Worm (Caenorhabditis elegans) whole organism, L2 larva: ENCODE measurements around the gene nhr-225.

ENCODE experiments used
- aly-2 ChIP-seq: fragments of 150-350 bp; optimal IDR thresholded peaks from 2 replicates; lab custom pipeline; 2014; ENCODE audit warnings: missing biosample characterization, missing genetic modification characterization
- ama-1 ChIP-seq: fragments of 150-350 bp; optimal IDR thresholded peaks from 2 replicates; lab custom pipeline; 2018; ENCODE audit warnings: inconsistent platforms
- fos-1 ChIP-seq: fragments of 150-350 bp; optimal IDR thresholded peaks from 2 replicates; lab custom pipeline; 2014; ENCODE audit warnings: missing biosample characterization, missing genetic modification characterization
- nhr-23 ChIP-seq: fragments of 150-350 bp; optimal IDR thresholded peaks from 2 replicates; lab custom pipeline; 2014; ENCODE audit warnings: missing biosample characterization, missing genetic modification reagents, missing genetic modification characterization
- nhr-25 ChIP-seq: fragments of 150-350 bp; sonication (generic microtip); optimal IDR thresholded peaks from 3 replicates; lab custom pipeline; 2014; ENCODE audit warnings: missing biosample characterization, missing genetic modification characterization
- nhr-77 ChIP-seq: fragments of 150-350 bp; optimal IDR thresholded peaks from 2 replicates; lab custom pipeline; 2014; ENCODE audit warnings: missing biosample characterization, missing genetic modification characterization

DNA sequence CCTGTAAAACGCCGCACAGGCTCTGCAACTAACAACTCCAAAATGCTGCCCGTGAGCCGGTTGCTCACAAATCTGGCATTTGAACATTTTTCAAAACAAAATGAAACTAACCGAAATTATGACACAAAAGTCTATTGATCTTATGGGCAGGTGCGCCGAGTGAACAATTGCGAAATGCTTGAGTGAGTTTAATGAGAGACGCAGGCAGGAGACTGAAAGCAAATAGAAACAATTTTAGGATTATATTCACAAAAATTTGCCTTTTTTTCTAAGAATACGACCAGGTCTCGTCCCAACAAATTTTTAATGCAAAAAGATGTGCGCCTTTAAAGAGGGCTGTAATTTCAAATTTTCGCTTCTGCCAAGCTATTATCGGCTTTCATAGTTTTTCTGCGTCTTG, 25.8 kb downstream of the nhr-225 start, which contains the start of gene nhr-183:
- no peak for TF ChIP-seq nhr-23 (tag; lab: Kevin White, UChicago)
- TF ChIP-seq aly-2 (tag; lab: Kevin White, UChicago) = no peak
- TF ChIP-seq ama-1 (lab: Kevin White, UChicago) = no peak
- no peak for TF ChIP-seq fos-1 (tag; lab: Kevin White, UChicago)
- no peak for TF ChIP-seq nhr-25 (tag; lab: Kevin White, UChicago)
- TF ChIP-seq nhr-77 (tag; lab: Kevin White, UChicago) = no peak
